Fruit fly (Drosophila melanogaster) Kc167 (cell line): ENCODE results near the gene hfw.

Experiments
- Myc ChIP-seq: fragments of >200 bp; optimal IDR thresholded peaks from 2 replicates; lab custom pipeline; 2017; ENCODE audit warnings: missing external identifiers
- Sin3A ChIP-seq: fragments of >200 bp; optimal IDR thresholded peaks from 2 replicates; lab custom pipeline; 2018; ENCODE audit warnings: missing external identifiers
- h ChIP-seq: fragments of >200 bp; optimal IDR thresholded peaks from 3 replicates; lab custom pipeline; 2018; ENCODE audit warnings: missing external identifiers
- insv ChIP-seq: fragments of >200 bp; optimal IDR thresholded peaks from 3 replicates; lab custom pipeline; 2018; ENCODE audit warnings: missing external identifiers
- psq ChIP-seq: fragments of >200 bp; optimal IDR thresholded peaks from 2 replicates; lab custom pipeline; 2017; ENCODE audit warnings: missing external identifiers
- ttk ChIP-seq: sonication (Bioruptor generic); optimal IDR thresholded peaks from 2 replicates; lab custom pipeline; 2017; ENCODE audit warnings: missing external identifiers

Gene hfw

DNA sequence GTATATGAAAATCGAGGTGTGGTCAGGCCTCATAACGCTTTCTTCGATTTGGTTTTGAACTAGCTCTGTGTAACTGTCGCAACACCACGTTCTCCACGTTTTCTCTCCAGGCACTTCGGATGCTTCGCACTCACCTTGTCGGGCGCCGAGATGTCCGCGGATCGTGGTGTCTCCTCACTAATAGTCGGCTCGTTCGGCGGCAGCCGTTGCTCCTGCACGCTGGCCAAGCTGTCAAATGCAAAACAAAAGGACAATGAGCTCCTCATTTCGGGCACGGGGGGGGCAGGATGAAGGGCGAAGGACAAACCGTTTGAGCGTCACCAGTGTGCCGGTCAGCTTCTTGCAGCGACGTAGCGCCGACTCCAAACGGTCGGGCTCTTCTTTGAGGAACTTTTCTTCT lies 11.9 kb downstream of the hfw start, which contains the start of gene CG14797:
TSS of gene CG14797 (plus strand) at position 301 of the 400 bp plus-strand sequence.
- TF ChIP-seq psq (lab: Kevin White, UChicago), result no peak
- no peak for TF ChIP-seq h
- TF ChIP-seq ttk, result no peak
- TF ChIP-seq insv (lab: Kevin White, UChicago), result no peak
- TF ChIP-seq Myc (lab: Kevin White, UChicago), result no peak
- no peak for TF ChIP-seq Sin3A (lab: Kevin White, UChicago)

DNA sequence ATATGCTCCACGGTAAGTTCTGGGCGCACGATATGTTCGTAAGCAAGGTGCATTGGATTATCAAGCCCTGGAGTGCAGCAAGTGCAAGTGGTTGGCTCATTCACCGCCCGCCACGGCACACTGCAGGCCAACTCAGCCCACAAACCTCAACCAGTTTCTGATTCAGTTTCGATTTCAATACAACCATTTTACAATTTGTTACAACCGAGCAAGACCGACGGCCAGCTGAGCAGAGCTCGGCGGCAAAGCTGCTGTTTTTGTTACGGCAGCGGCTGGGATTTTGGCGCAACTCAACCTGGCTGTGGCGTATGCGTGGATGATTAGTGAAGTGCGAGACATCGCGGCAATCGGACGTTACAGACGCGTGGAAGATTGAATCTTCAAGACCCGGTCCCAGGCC lies 16.9 kb downstream of the hfw start, which contains the start of gene b6:
TSS of gene b6 (plus strand) at position 320 of the 400 bp plus-strand sequence.
- TF ChIP-seq insv (lab: Kevin White, UChicago) (no peak), psq (lab: Kevin White, UChicago) (no peak), h (no peak), Sin3A (lab: Kevin White, UChicago) (no peak), Myc (lab: Kevin White, UChicago) (no peak), ttk (no peak)

DNA sequence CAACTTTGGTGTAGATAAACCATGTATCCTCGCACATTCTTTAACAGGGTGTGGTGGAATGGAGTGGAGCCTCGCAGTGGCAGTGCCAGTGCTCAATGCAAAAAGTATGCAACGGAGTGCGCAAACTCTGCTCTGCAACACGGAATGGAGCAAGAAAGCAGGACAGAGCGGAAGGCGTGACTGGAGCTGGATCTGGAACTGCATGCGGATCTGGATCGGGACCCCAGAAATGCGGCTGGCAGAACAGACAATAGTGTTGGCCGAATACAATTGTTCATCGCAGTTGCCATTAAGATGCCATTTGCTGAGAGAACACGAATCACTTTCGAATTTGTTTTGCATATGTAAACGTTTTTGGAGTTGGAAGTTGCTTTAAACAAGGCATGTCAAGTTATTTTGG lies 22.1 kb downstream of the hfw start:
- no peak for TF ChIP-seq Sin3A (lab: Kevin White, UChicago)
- TF ChIP-seq ttk, result no peak
- TF ChIP-seq psq (lab: Kevin White, UChicago), result no peak
- no peak for TF ChIP-seq Myc (lab: Kevin White, UChicago)
- no peak for TF ChIP-seq insv (lab: Kevin White, UChicago)
- no peak for TF ChIP-seq h

DNA sequence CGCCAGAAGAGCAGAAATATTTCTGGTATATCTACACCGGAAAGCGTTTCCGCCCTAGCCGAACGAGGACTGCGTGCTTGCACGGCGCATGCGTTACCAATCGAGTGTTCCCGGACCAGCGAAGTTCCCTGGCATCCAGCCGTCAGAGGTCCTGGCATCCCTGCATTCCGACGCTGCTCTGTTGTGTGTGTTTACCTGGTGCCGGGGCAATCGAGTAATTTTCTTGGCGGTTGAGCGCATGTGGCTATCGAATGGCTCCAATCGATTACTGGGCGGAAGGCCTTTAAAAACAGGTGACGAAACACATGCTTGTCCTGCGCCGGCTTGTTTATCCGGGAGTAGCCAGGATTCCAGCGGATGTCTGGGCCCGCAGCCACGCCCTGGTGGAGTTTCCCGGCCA lies 23.2 kb downstream of the hfw start, which contains the start of gene CG32809:
TSS of gene CG32809 (minus strand) at position 216 of the 400 bp plus-strand sequence.
- TF ChIP-seq h (no peak), ttk (no peak), insv (lab: Kevin White, UChicago) (no peak), psq (lab: Kevin White, UChicago) (no peak), Myc (lab: Kevin White, UChicago) (no peak), Sin3A (lab: Kevin White, UChicago) (no peak)

DNA sequence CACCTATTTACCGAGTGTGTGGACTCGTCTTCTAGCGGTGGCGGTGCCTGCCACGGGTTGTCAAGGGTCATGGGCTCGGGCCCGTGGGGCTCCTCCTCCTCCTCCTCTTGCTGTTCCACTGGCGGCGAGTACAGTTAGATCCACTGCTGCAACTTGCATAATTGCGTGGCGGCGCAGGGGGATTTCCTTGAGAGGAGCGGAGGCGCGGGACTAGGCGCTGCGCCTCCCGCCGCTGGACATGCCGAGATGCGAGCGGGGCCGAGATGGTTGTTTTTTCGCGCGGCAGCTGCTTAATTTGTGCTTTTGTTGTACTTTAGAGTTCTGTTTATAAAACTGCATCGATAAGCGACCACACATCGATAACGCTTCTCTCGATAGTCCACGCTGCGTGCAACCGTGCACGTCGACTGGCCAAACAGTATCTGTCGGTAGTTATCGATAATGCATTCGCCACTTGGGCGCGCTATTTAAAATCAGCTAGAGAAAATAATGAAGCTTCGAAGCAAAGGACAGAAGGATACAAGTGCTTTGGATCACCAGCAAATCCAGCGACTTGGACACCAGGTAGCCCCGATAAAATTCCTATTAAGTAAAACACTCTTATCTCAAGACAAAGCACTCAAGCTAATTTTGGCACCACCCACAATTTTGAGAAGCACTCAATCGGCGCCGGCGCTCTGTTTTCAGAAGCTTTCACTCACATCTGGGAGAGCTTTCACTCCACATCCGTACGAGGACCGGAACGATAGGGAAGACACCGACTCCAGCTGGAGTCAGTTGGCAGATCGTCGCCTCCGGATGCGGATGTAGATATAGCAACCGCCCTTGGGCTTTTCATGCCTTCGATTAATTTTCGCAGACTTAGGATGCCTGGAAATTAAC lies 26.4 kb downstream of the hfw start, which contains the start of gene a6:
TSS of gene a6 (minus strand) at position 361 of the 882 bp plus-strand sequence.
- no peak for TF ChIP-seq insv (lab: Kevin White, UChicago)
- no peak for TF ChIP-seq psq (lab: Kevin White, UChicago)
- TF ChIP-seq h, result no peak

DNA sequence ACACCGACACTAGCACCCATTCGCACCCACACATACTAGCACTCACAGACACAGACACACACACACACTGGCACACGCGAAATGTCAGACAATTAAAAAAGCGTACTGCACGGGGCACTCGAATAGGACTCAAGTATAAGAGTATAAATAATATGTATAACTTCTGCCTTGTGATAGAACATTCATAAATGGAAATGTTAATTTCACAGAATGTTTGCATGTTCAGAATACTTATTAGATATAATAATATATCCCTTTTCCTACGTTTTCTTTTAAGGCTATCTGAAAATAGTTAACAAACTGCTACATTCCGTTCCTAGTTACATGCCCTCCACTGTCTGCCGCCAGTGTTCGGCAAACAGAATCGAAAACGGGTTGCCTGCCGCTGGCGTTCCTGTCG lies 36.6 kb downstream of the hfw start:
- TF ChIP-seq psq (lab: Kevin White, UChicago), result no peak
- no peak for TF ChIP-seq h
- no peak for TF ChIP-seq insv (lab: Kevin White, UChicago)
- TF ChIP-seq ttk, result no peak
- TF ChIP-seq Myc (lab: Kevin White, UChicago), result no peak
- no peak for TF ChIP-seq Sin3A (lab: Kevin White, UChicago)

DNA sequence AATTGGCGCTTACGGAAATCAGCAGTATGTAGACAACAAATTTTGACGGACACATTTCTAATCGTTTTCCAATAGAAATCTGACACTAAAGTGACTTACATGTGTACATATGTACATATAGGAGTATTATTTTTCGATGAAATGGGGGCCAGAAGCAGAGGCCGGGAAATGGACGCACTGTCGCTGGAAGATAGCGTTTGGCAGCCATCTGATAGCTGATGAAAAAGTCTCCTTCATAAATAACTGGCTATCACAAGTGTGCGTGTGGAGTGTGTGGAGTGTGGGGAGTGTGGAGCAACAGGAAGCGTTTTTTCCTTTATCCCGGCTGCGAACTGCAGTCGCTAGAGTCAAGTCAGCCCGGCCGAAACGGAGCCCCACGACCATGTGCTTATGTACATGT lies 40.7 kb downstream of the hfw start, which contains the start of gene CG3795:
TSS of gene CG3795 (minus strand) at position 101 of the 400 bp plus-strand sequence.
- TF ChIP-seq Sin3A (lab: Kevin White, UChicago) (no peak), insv (lab: Kevin White, UChicago) (no peak), ttk (no peak), psq (lab: Kevin White, UChicago) (no peak), h (no peak), Myc (lab: Kevin White, UChicago) (no peak)

DNA sequence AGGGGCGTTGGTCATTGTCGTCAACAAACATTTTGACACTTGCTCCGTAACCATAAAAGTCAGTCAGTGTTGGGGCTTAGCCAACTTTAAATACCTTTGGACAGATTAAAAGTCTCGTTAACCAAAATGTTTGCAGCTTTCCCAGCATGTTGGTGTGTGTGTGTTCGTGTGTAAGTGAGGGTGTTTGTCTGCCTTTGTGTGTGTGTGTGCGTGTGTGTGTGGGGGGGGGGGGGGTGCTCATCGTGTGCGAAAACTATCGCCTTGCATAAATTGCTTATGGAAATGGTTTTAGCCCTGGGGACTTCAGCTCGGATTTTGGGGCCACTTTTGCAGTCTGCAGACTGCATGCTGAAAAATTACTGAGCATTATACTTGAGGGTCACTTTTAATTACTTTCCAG lies 45.5 kb downstream of the hfw start:
- no peak for TF ChIP-seq insv (lab: Kevin White, UChicago)
- TF ChIP-seq ttk, result no peak
- no peak for TF ChIP-seq psq (lab: Kevin White, UChicago)
- no peak for TF ChIP-seq Sin3A (lab: Kevin White, UChicago)
- TF ChIP-seq h, result no peak
- no peak for TF ChIP-seq Myc (lab: Kevin White, UChicago)
